Fruit fly (Drosophila melanogaster) whole organism, adult: ENCODE measurements around the gene CG32512.

Experiments
- CG11617 ChIP-seq: fragments of 200-800 bp; sonication (Bioruptor generic); optimal IDR thresholded peaks from 2 replicates; lab custom pipeline; 2017; ENCODE audit warnings: mild to moderate bottlenecking, missing biosample characterization, missing genetic modification reagents, missing genetic modification characterization
- CG5204 ChIP-seq: fragments of 200-800 bp; sonication (Bioruptor generic); optimal IDR thresholded peaks from 2 replicates; lab custom pipeline; 2016; ENCODE audit warnings: missing biosample characterization, missing genetic modification characterization
- Crg-1 ChIP-seq: fragments of 200-800 bp; sonication (Bioruptor generic); optimal IDR thresholded peaks from 2 replicates; lab custom pipeline; 2016; ENCODE audit warnings: missing biosample characterization, missing genetic modification characterization
- cic ChIP-seq: fragments of 200-800 bp; sonication (Bioruptor generic); optimal IDR thresholded peaks from 2 replicates; lab custom pipeline; 2017; ENCODE audit warnings: missing biosample characterization, mild to moderate bottlenecking, missing genetic modification characterization, moderate library complexity
- pad ChIP-seq: fragments of 200-800 bp; sonication (Bioruptor generic); optimal IDR thresholded peaks from 3 replicates; lab custom pipeline; 2017; ENCODE audit warnings: missing biosample characterization, missing genetic modification characterization, mild to moderate bottlenecking, moderate library complexity, missing genetic modification reagents
- toe ChIP-seq: fragments of 200-800 bp; sonication (Bioruptor generic); optimal IDR thresholded peaks from 2 replicates; lab custom pipeline; 2016; ENCODE audit warnings: missing biosample characterization, missing genetic modification characterization

DNA sequence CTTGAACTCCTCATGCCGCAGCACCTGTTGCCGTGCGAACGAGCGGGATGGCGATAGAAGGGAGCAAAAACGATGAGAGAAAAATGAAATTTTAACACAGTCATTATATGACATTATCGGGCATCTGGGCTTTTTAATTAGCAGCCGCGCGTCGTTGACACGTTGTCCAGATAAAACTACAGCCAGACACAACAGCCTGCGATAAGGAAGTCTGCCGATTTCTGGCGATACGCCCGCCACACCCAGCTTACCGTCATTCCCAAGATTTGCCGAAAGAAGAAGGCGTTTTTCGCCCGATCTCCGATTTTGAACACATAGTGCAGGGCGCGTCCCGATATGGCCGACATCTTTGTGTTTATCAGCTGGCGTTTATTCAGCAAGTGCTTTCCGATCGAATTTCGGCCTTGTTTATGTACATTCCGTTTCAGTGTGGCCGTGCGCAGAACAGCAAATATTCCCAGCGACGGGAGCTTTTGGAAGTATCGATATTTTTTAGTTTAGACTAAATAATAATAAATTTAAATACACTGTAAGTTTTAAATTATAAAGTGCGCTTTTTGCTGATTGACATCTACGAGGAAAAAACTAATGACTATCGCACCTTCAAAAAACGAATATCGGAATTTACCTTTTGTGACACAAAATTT, 39.3 kb downstream of the CG32512 start, which contains the start of gene CG1532:
- TF ChIP-seq toe (GFP tag; lab: Kevin White, UChicago) (no peak), pad (GFP tag; lab: Kevin White, UChicago) (no peak), cic (GFP tag; lab: Kevin White, UChicago) (no peak), CG5204 (GFP tag; lab: Kevin White, UChicago) (peak; percentile 9), CG11617 (GFP tag; lab: Kevin White, UChicago) (no peak), Crg-1 (GFP tag; lab: Kevin White, UChicago) (no peak)
